Fruit fly (Drosophila melanogaster) whole organism, embryonic: Measurements from ENCODE around the gene Cht10.

Experiments used
- CG11696 ChIP-seq: fragments of 200-800 bp; sonication (Bioruptor generic); IDR thresholded peaks from 2 replicates; pipeline ENCODE4 v1.3.6; 2022; ENCODE audit warnings: missing biosample characterization, missing genetic modification characterization
- Neu2 ChIP-seq: fragments of 200-800 bp; sonication (Bioruptor generic); optimal IDR thresholded peaks from 3 replicates; lab custom pipeline; 2016; ENCODE audit warnings: missing biosample characterization, missing genetic modification characterization, borderline replicate concordance
- NfI ChIP-seq: fragments of 200-800 bp; sonication (Bioruptor generic); optimal IDR thresholded peaks from 3 replicates; lab custom pipeline; 2018; ENCODE audit warnings: missing biosample characterization, mild to moderate bottlenecking, missing genetic modification characterization, moderate library complexity
- Usf ChIP-seq: fragments of 200-800 bp; sonication (Bioruptor generic); optimal IDR thresholded peaks from 2 replicates; lab custom pipeline; 2017; ENCODE audit warnings: missing genotype, missing biosample characterization, missing genetic modification characterization
- amos ChIP-seq: fragments of 200-800 bp; sonication (Bioruptor generic); IDR thresholded peaks from 2 replicates; pipeline ENCODE4 v1.3.6; 2022; ENCODE audit warnings: missing biosample characterization, missing genetic modification characterization; ENCODE audit not compliant: partially characterized antibody
- kni ChIP-seq: fragments of 200-800 bp; sonication (Bioruptor generic); optimal IDR thresholded peaks from 3 replicates; lab custom pipeline; 2017; ENCODE audit warnings: mild to moderate bottlenecking, missing biosample characterization, missing genetic modification reagents, missing genetic modification characterization
- rib ChIP-seq: fragments of 200-800 bp; sonication (Bioruptor generic); IDR thresholded peaks from 2 replicates; pipeline ENCODE4 v1.3.6; 2022; ENCODE audit warnings: missing biosample characterization, missing genetic modification characterization
- tin ChIP-seq: fragments of 200-800 bp; sonication (Bioruptor generic); optimal IDR thresholded peaks from 3 replicates; lab custom pipeline; 2016; ENCODE audit warnings: missing biosample characterization, missing genetic modification characterization
- tll ChIP-seq, 2 experiments: fragments of 200-800 bp in 1 of 2; fragments of >200 bp in 1 of 2; sonication (Bioruptor generic) in 1 of 2; optimal IDR thresholded peaks; 2 replicates each; lab custom pipeline; 2017 to 2019; ENCODE audit warnings: missing biosample characterization in 2 of 2, missing genetic modification characterization in 2 of 2, mild to moderate bottlenecking in 1 of 2, moderate library complexity in 1 of 2

- no peak for TF ChIP-seq NfI (GFP tag; lab: Kevin White, UChicago)
- no peak for TF ChIP-seq tin (GFP tag; lab: Kevin White, UChicago)
- no peak for TF ChIP-seq CG11696 (GFP tag; lab: Robert Waterston, UW)
- no peak for TF ChIP-seq Usf (GFP tag; lab: Kevin White, UChicago)
- no peak for TF ChIP-seq tll (GFP tag; optimal IDR thresholded peaks at IDR 0.05; lab: Kevin White, UChicago)
- no peak for TF ChIP-seq kni (GFP tag; lab: Kevin White, UChicago)
- TF ChIP-seq Neu2 (GFP tag; lab: Kevin White, UChicago), result no peak
- TF ChIP-seq rib (GFP tag; lab: Robert Waterston, UW), result no peak
- no peak for TF ChIP-seq amos (GFP tag; lab: Robert Waterston, UW)
These were observed 39.5 kb upstream of the Cht10 start for dm6 chr2L:23065176-23065575.
